Worm (Caenorhabditis elegans): ENCODE results near the gene K04F1.8.

- TF ChIP-seq rec-8 (tag; optimal IDR thresholded peaks at IDR 0.05), result no peak
- TF ChIP-seq B0035.1 (tag; optimal IDR thresholded peaks at IDR 0.05), result no peak
- TF ChIP-seq ztf-18 (tag; optimal IDR thresholded peaks at IDR 0.05), result no peak
- TF ChIP-seq lsl-1 (GFP tag; optimal IDR thresholded peaks at IDR 0.05), result no peak
- TF ChIP-seq fkh-3 (tag; optimal IDR thresholded peaks at IDR 0.05), result no peak
- no peak for TF ChIP-seq lin-54 (GFP tag; optimal IDR thresholded peaks at IDR 0.05)
- no peak for TF ChIP-seq ztf-28 (GFP tag; IDR thresholded peaks at IDR 0.05)
Observed at ce11 chrV:1666904-1667303, at the start of gene K04F1.8.
